Fruit fly (Drosophila melanogaster) whole organism, pupa: Measurements from ENCODE around the gene Hou.

ENCODE experiments used
- CG10348 ChIP-seq: fragments of 200-800 bp; sonication (Bioruptor generic); IDR thresholded peaks from 2 replicates; pipeline ENCODE4 v1.3.6; 2022; ENCODE audit warnings: missing biosample characterization, missing genetic modification characterization
- CG32121 ChIP-seq: fragments of 200-800 bp; sonication (Bioruptor generic); IDR thresholded peaks from 2 replicates; pipeline ENCODE4 v1.3.6; 2022; ENCODE audit warnings: missing biosample characterization, missing genetic modification characterization
- CG34367 ChIP-seq: fragments of 200-800 bp; sonication (Bioruptor generic); optimal IDR thresholded peaks from 2 replicates; lab custom pipeline; 2018; ENCODE audit warnings: missing biosample characterization, mild to moderate bottlenecking, missing genetic modification characterization
- CG9948 ChIP-seq: fragments of 200-800 bp; sonication (Bioruptor generic); optimal IDR thresholded peaks from 2 replicates; lab custom pipeline; 2018; ENCODE audit warnings: missing biosample characterization, mild to moderate bottlenecking, missing genetic modification characterization, moderate library complexity
- D1 ChIP-seq: fragments of 200-800 bp; sonication (Bioruptor generic); optimal IDR thresholded peaks from 2 replicates; lab custom pipeline; 2018; ENCODE audit warnings: missing biosample characterization, mild to moderate bottlenecking, missing genetic modification characterization, moderate library complexity
- EcR ChIP-seq: fragments of 200-800 bp; sonication (Bioruptor generic); optimal IDR thresholded peaks from 3 replicates; lab custom pipeline; 2019; ENCODE audit warnings: missing biosample characterization, missing genetic modification characterization, mild to moderate bottlenecking, moderate library complexity, missing genetic modification reagents
- Ets98B ChIP-seq: fragments of 200-800 bp; sonication (Bioruptor generic); IDR thresholded peaks from 2 replicates; pipeline ENCODE4 v1.3.6; 2022; ENCODE audit warnings: missing biosample characterization, missing genetic modification characterization
- Pif1A ChIP-seq: fragments of 200-800 bp; sonication (Bioruptor generic); optimal IDR thresholded peaks from 3 replicates; lab custom pipeline; 2016; ENCODE audit warnings: missing biosample characterization, missing genetic modification characterization
- rn ChIP-seq: fragments of 200-800 bp; sonication (Bioruptor generic); IDR thresholded peaks from 2 replicates; pipeline ENCODE4 v1.3.6; 2022; ENCODE audit warnings: missing biosample characterization, missing genetic modification characterization

DNA sequence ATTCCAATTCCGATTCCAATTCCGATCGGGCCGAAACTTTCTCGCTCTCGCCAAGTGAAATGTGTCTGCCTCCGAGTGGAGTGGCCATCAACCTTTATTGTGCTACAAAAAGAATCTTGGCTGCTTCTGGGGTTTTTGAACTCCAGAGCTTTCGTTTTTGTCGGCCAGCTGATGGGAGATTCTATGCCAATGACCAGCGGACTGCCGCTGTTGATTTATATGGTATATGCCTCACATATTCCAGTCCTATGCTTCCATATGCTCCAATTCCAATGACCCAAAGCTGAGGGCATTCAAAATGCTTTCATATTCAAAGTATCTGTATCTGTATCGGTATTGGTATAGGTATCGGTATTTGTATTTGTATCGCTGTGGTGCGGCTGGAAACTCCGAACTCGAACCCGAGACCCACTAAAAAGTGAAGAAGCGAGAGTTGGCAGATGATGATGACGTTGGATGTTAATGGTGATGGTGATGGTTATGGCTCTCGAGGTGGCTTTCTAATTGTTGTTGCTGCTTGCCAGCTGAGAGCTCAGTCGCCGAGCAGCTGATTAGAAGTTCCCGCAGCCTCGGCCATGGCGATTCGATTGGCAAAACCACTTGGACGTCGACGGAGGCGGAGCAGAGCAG, 22.8 kb upstream of the Hou start:
- no peak for TF ChIP-seq CG10348
- no peak for TF ChIP-seq Ets98B
- no peak for TF ChIP-seq CG32121 (GFP tag; lab: Robert Waterston, UW)
- no peak for TF ChIP-seq Pif1A (GFP tag; lab: Kevin White, UChicago)
- TF ChIP-seq CG34367 (tag; lab: Kevin White, UChicago), result no peak
- TF ChIP-seq rn (GFP tag; lab: Robert Waterston, UW), result no peak
- TF ChIP-seq D1 (tag; lab: Kevin White, UChicago), result no peak
- TF ChIP-seq EcR (GFP tag; lab: Kevin White, UChicago), result no peak
- TF ChIP-seq CG9948 (tag; lab: Kevin White, UChicago), result no peak
